Worm (Caenorhabditis elegans) whole organism, mixed stage, embryonic: Measurements from ENCODE around the gene F09G2.1.

Source experiments
- M03D4.4 ChIP-seq: sonication (generic microtip); optimal IDR thresholded peaks from 2 replicates; lab custom pipeline; 2017; ENCODE audit warnings: mild to moderate bottlenecking, missing genetic modification characterization, missing compliant biosample characterization
- bed-3 ChIP-seq: fragments of 200-800 bp; sonication (Bioruptor generic); optimal IDR thresholded peaks from 3 replicates; lab custom pipeline; 2018; ENCODE audit warnings: mild to moderate bottlenecking, missing genetic modification characterization, moderate library complexity, missing compliant biosample characterization
- blmp-1 ChIP-seq: fragments of 150-350 bp; optimal IDR thresholded peaks from 2 replicates; lab custom pipeline; 2014; ENCODE audit warnings: missing biosample characterization, missing genetic modification characterization
- ceh-39 ChIP-seq: fragments of 150-350 bp; optimal IDR thresholded peaks from 2 replicates; lab custom pipeline; 2014; ENCODE audit warnings: missing biosample characterization, missing genetic modification characterization
- ceh-83 ChIP-seq: fragments of 200-800 bp; sonication (Bioruptor generic); optimal IDR thresholded peaks from 2 replicates; lab custom pipeline; 2018; ENCODE audit warnings: mild to moderate bottlenecking, missing genetic modification characterization, missing compliant biosample characterization
- ces-1 ChIP-seq: fragments of 150-350 bp; optimal IDR thresholded peaks from 2 replicates; lab custom pipeline; 2014; ENCODE audit warnings: missing biosample characterization, missing genetic modification reagents, missing genetic modification characterization
- cnd-1 ChIP-seq: fragments of 200-800 bp; sonication (Bioruptor generic); optimal IDR thresholded peaks from 2 replicates; lab custom pipeline; 2018; ENCODE audit warnings: mild to moderate bottlenecking, missing genetic modification characterization, missing compliant biosample characterization
- drap-1 ChIP-seq: fragments of 200-800 bp; sonication (Bioruptor generic); optimal IDR thresholded peaks from 3 replicates; lab custom pipeline; 2018; ENCODE audit warnings: mild to moderate bottlenecking, missing genetic modification characterization, missing compliant biosample characterization
- elt-3 ChIP-seq: fragments of 150-350 bp; optimal IDR thresholded peaks from 2 replicates; lab custom pipeline; 2014; ENCODE audit warnings: missing biosample characterization, missing genetic modification characterization
- flh-1 ChIP-seq: fragments of 200-800 bp; sonication (Bioruptor generic); optimal IDR thresholded peaks from 2 replicates; lab custom pipeline; 2018; ENCODE audit warnings: mild to moderate bottlenecking, missing genetic modification characterization, moderate library complexity, missing compliant biosample characterization
- ham-2 ChIP-seq: fragments of 200-800 bp; sonication (Bioruptor generic); optimal IDR thresholded peaks from 2 replicates; lab custom pipeline; 2018; ENCODE audit warnings: mild to moderate bottlenecking, missing genetic modification characterization, missing compliant biosample characterization
- hlh-1 ChIP-seq: fragments of 150-350 bp; optimal IDR thresholded peaks from 2 replicates; lab custom pipeline; 2014; ENCODE audit warnings: missing biosample characterization, missing genetic modification reagents, missing genetic modification characterization
- lin-13 ChIP-seq: fragments of 150-350 bp; optimal IDR thresholded peaks from 2 replicates; lab custom pipeline; 2014; ENCODE audit warnings: missing biosample characterization, missing genetic modification characterization
- lin-32 ChIP-seq: fragments of 200-800 bp; sonication (Bioruptor generic); optimal IDR thresholded peaks from 2 replicates; lab custom pipeline; 2018; ENCODE audit warnings: mild to moderate bottlenecking, missing genetic modification characterization, missing compliant biosample characterization
- mab-5 ChIP-seq: fragments of 150-350 bp; optimal IDR thresholded peaks from 2 replicates; lab custom pipeline; 2014; ENCODE audit warnings: missing biosample characterization, missing genetic modification characterization
- mep-1 ChIP-seq: fragments of 150-350 bp; optimal IDR thresholded peaks from 2 replicates; lab custom pipeline; 2017; ENCODE audit warnings: missing biosample characterization, missing genetic modification reagents, missing genetic modification characterization, inconsistent platforms
- mls-2 ChIP-seq: sonication (generic microtip); optimal IDR thresholded peaks from 2 replicates; lab custom pipeline; 2016; ENCODE audit warnings: mild to moderate bottlenecking, missing genetic modification characterization, moderate library complexity, missing compliant biosample characterization
- nhr-12 ChIP-seq: fragments of 150-350 bp; optimal IDR thresholded peaks from 2 replicates; lab custom pipeline; 2014; ENCODE audit warnings: missing biosample characterization, missing genetic modification characterization
- nhr-2 ChIP-seq: fragments of 150-350 bp; optimal IDR thresholded peaks from 2 replicates; lab custom pipeline; 2014; ENCODE audit warnings: missing biosample characterization, missing genetic modification characterization
- nhr-237 ChIP-seq: fragments of 150-350 bp; optimal IDR thresholded peaks from 2 replicates; lab custom pipeline; 2014; ENCODE audit warnings: missing biosample characterization, missing genetic modification characterization
- nhr-28 ChIP-seq: fragments of 150-350 bp; optimal IDR thresholded peaks from 2 replicates; lab custom pipeline; 2014; ENCODE audit warnings: missing biosample characterization, missing genetic modification characterization
- nhr-76 ChIP-seq: sonication (generic microtip); optimal IDR thresholded peaks from 2 replicates; lab custom pipeline; 2017; ENCODE audit warnings: missing biosample characterization, missing genetic modification characterization
- pha-4 ChIP-seq: fragments of 150-350 bp; optimal IDR thresholded peaks from 2 replicates; lab custom pipeline; 2018; ENCODE audit warnings: missing biosample characterization, missing genetic modification reagents, missing genetic modification characterization
- sem-2 ChIP-seq: fragments of 200-800 bp; sonication (Bioruptor generic); optimal IDR thresholded peaks from 2 replicates; lab custom pipeline; 2018; ENCODE audit warnings: mild to moderate bottlenecking, missing genetic modification characterization, missing compliant biosample characterization
- snpc-4 ChIP-seq: fragments of 150-350 bp; optimal IDR thresholded peaks from 2 replicates; lab custom pipeline; 2014; ENCODE audit warnings: missing biosample characterization, missing genetic modification characterization
- sptf-1 ChIP-seq: sonication (generic microtip); optimal IDR thresholded peaks from 2 replicates; lab custom pipeline; 2017; ENCODE audit warnings: mild to moderate bottlenecking, missing genetic modification characterization, moderate library complexity, missing compliant biosample characterization
- tbx-8 ChIP-seq: fragments of 200-800 bp; sonication (Bioruptor generic); optimal IDR thresholded peaks from 2 replicates; lab custom pipeline; 2018; ENCODE audit warnings: mild to moderate bottlenecking, missing genetic modification characterization, moderate library complexity, missing compliant biosample characterization
- unc-120 ChIP-seq: sonication (generic microtip); optimal IDR thresholded peaks from 2 replicates; lab custom pipeline; 2017; ENCODE audit warnings: missing genetic modification characterization, missing compliant biosample characterization; ENCODE audit not compliant: poor library complexity, severe bottlenecking
- unc-39 ChIP-seq: fragments of 150-350 bp; optimal IDR thresholded peaks from 2 replicates; lab custom pipeline; 2014; ENCODE audit warnings: missing biosample characterization, missing genetic modification characterization
- unc-62 ChIP-seq: fragments of 150-350 bp; optimal IDR thresholded peaks from 2 replicates; lab custom pipeline; 2014; ENCODE audit warnings: missing biosample characterization, missing genetic modification reagents, missing genetic modification characterization
- zip-8 ChIP-seq: fragments of 150-350 bp; optimal IDR thresholded peaks from 2 replicates; lab custom pipeline; 2014; ENCODE audit warnings: missing biosample characterization, missing genetic modification characterization
- ztf-11 ChIP-seq: fragments of 150-350 bp; optimal IDR thresholded peaks from 2 replicates; lab custom pipeline; 2014; ENCODE audit warnings: missing biosample characterization, missing genetic modification characterization

The F09G2.1 gene

DNA sequence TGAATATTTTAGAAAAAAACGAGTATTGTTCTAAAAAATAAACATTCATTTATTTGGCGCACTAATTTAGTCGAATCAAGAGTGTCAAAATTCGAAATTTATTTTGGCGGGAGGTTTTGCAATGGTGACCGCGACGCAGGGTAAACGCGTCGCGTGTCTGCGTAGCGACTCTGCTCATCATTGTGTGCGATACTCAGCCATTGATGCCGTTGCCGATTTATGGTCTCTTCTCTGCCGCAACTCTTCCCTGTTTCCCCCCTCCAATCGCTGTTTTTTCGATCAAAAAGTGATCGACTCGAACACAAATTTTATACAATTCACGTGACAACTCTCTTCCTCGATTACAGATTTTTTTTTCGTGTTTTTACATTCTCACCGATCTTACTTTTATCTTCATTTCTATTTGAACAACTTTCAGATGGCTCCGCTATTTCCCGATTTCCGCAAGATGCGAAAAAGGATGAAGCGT, 3.5 kb upstream of the F09G2.1 start, which contains the start of gene F09G2.2 (continued):
- no peak for TF ChIP-seq nhr-76
- TF ChIP-seq flh-1 (GFP tag; lab: Kevin White, UChicago), result no peak

DNA sequence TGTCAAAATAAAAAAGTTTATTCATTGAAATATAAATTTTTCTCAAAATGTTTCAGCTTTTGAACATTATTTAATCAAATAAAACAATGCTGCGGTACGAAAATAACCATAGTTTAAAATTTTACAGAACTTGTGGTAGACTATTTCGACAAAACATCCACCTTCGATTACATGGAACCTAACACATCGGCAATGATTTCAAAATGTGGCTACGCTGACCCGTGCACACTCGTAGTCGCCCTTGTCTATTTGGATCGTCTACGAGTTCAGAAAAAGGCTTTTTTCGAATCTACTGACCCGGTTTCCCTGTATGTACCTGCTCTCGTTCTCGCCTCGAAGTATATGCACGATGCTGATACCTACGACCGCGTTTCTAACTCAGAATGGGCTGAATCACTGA, 3.0 kb upstream of the F09G2.1 start:
- TF ChIP-seq bed-3 (GFP tag; lab: Kevin White, UChicago), result no peak
- no peak for TF ChIP-seq sptf-1 (tag; lab: Kevin White, UChicago)
- no peak for TF ChIP-seq blmp-1 (tag; lab: Kevin White, UChicago)
- no peak for TF ChIP-seq flh-1 (GFP tag; lab: Kevin White, UChicago)
- TF ChIP-seq ces-1 (GFP tag; lab: Kevin White, UChicago), result no peak
- no peak for TF ChIP-seq unc-120 (tag; lab: Kevin White, UChicago)
- no peak for TF ChIP-seq zip-8 (tag; lab: Kevin White, UChicago)
- TF ChIP-seq mab-5, result no peak
- TF ChIP-seq ceh-39 (tag; lab: Kevin White, UChicago), result no peak
- no peak for TF ChIP-seq nhr-76
- no peak for TF ChIP-seq ztf-11 (tag; lab: Kevin White, UChicago)
- no peak for TF ChIP-seq nhr-237 (tag; lab: Kevin White, UChicago)
- no peak for TF ChIP-seq snpc-4 (tag; lab: Kevin White, UChicago)

DNA sequence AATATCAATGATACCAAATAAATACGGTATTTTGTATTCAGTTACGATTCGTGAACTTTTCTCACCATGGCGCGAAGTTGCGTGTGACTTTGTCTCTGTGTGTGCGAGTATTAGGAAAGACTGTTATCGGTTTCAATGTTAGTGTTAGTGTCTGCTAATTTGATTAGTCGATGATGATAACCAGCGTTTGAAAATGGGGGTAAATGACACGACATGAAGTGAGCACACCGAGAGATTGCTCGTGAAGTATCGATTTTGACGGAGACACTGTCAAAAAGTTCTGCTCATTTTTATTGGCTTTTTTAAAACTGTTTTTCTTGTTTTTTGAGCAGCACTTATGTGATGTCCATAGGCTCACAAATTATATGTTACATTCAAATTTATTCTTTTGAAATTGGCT, 1.6 kb upstream of the F09G2.1 start:
- no peak for TF ChIP-seq bed-3 (GFP tag; lab: Kevin White, UChicago)
- no peak for TF ChIP-seq lin-13 (tag; lab: Kevin White, UChicago)
- no peak for TF ChIP-seq hlh-1 (tag; lab: Kevin White, UChicago)

DNA sequence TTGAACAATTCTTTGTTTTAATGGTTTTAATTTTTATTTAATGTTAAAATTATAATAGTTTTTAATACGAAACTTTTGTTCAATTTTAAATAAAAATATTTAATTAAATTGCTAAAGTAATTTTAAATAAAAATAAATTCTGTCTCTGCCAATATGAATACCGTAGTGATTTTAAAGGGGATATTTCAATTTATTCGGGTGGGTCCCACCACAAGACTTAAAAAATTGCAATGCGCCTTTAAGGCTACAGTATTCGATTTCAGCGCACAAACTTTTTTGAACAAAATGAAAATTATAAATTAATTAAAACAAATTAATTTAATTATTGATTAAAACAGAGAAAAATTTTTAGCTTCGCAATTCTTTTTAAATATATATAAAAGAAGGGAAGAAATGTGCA, 955 bp upstream of the F09G2.1 start:
- TF ChIP-seq blmp-1 (tag; lab: Kevin White, UChicago), result no peak
- TF ChIP-seq unc-120 (tag; lab: Kevin White, UChicago), result no peak

DNA sequence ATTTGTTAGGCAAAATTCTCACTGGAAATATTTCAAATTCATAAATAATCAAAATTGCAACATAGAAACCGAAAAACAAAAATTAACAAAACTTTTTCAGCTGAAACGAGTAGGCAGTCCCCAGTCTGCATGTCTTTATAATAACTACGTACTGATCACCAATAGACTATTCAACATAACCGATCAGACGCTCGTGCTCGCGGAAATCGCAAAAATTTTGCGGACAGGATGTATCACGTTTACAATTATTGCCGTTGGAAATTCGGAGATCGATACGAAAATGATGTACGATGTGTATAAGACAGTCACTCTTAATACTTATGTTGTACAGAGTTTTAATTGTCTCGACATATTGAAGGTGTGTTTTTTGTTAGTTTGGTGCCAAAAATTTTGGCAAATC, 1.3 kb downstream of the F09G2.1 start:
- TF ChIP-seq mep-1 (tag; lab: Kevin White, UChicago), result no peak
- TF ChIP-seq mls-2, result no peak
- no peak for TF ChIP-seq ham-2 (GFP tag; lab: Kevin White, UChicago)
- no peak for TF ChIP-seq elt-3 (tag; lab: Kevin White, UChicago)
- no peak for TF ChIP-seq lin-32
- TF ChIP-seq flh-1 (GFP tag; lab: Kevin White, UChicago), result no peak
- no peak for TF ChIP-seq lin-13 (tag; lab: Kevin White, UChicago)
- TF ChIP-seq nhr-12 (tag; lab: Kevin White, UChicago), result no peak
- TF ChIP-seq sem-2 (GFP tag; lab: Kevin White, UChicago), result no peak
- no peak for TF ChIP-seq tbx-8
- no peak for TF ChIP-seq unc-39 (tag; lab: Kevin White, UChicago)
- TF ChIP-seq drap-1, result no peak
- TF ChIP-seq M03D4.4, result no peak
- TF ChIP-seq nhr-2 (tag; lab: Kevin White, UChicago), result no peak
- TF ChIP-seq sptf-1 (tag; lab: Kevin White, UChicago), result no peak
- TF ChIP-seq ces-1 (GFP tag; lab: Kevin White, UChicago), result no peak
- TF ChIP-seq pha-4 (tag; lab: Kevin White, UChicago), result no peak
- no peak for TF ChIP-seq nhr-28 (tag; lab: Kevin White, UChicago)
- TF ChIP-seq nhr-76, result no peak

DNA sequence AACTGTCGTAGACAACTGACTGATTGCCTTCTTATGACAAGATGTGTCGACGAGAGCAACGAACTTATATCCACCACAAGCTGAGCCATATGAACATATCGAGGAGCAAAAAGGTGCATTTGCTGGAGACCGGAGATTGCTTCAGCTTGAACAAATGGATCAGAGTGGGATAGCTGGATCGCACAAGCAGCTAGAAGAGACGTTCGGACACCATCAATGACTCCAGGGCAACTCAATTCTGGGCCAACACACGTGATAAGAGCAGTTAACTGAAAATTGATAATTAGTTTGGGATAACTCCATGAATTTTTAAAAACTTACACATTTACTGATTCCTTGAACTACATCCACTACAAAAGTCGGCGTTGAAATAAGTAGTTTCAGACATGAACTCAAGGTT, 9.0 kb downstream of the F09G2.1 start:
- TF ChIP-seq zip-8 (tag; lab: Kevin White, UChicago) (no peak), flh-1 (GFP tag; lab: Kevin White, UChicago) (no peak), blmp-1 (tag; lab: Kevin White, UChicago) (no peak), unc-39 (tag; lab: Kevin White, UChicago) (no peak), bed-3 (GFP tag; lab: Kevin White, UChicago) (no peak), unc-62 (GFP tag; lab: Kevin White, UChicago) (no peak), nhr-28 (tag; lab: Kevin White, UChicago) (no peak), lin-32 (no peak), cnd-1 (tag; lab: Kevin White, UChicago) (no peak), nhr-76 (no peak), ceh-83 (no peak), mab-5 (no peak), pha-4 (tag; lab: Kevin White, UChicago) (no peak), sptf-1 (tag; lab: Kevin White, UChicago) (no peak)
